Worm (Caenorhabditis elegans): ENCODE results near the gene R05H11.1.

DNA sequence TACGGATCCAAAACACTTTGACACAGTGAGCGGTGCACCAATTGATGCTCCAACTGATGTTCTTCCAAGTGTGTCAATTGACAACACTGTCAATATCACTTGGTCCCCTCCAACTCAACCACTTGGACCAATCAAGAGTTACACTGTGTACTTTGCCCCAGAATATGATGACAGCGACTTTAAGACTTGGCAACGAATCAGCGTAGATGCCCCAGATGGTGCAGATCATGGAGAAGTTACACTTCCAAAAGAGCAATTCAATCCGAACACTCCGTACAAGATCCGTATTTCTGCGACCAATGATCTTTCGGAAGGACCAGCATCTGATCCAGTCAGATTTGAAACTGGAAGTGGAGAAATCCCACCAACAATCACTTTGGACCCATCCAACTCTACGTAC lies 42.8 kb upstream of the R05H11.1 start:
- TF ChIP-seq ekl-4 (GFP tag; IDR thresholded peaks at IDR 0.05) (no peak), madf-10 (tag; optimal IDR thresholded peaks at IDR 0.05) (no peak)
